Worm (Caenorhabditis elegans) whole organism, L3 larva: ENCODE data around the gene fbxb-44.
"Not testable (repeated sequence)": the region's sequence is repeated elsewhere in the genome, so short reads cannot be mapped to it uniquely, and the experiment has no call there.

Experiments used
- R02D3.7 ChIP-seq: fragments of 150-350 bp; optimal IDR thresholded peaks from 2 replicates; lab custom pipeline; 2014; ENCODE audit warnings: missing biosample characterization, missing genetic modification characterization
- ceh-16 ChIP-seq: sonication (generic microtip); optimal IDR thresholded peaks from 2 replicates; lab custom pipeline; 2017; ENCODE audit warnings: missing biosample characterization, missing genetic modification characterization
- ceh-28 ChIP-seq: fragments of 150-350 bp; optimal IDR thresholded peaks from 2 replicates; lab custom pipeline; 2014; ENCODE audit warnings: missing biosample characterization, missing genetic modification reagents, missing genetic modification characterization
- ceh-82 ChIP-seq: fragments of 150-350 bp; optimal IDR thresholded peaks from 2 replicates; lab custom pipeline; 2014; ENCODE audit warnings: missing biosample characterization, missing genetic modification characterization
- ceh-9 ChIP-seq: sonication (generic microtip); optimal IDR thresholded peaks from 2 replicates; lab custom pipeline; 2018; ENCODE audit warnings: missing biosample characterization, missing genetic modification characterization
- daf-12 ChIP-seq: fragments of 150-350 bp; optimal IDR thresholded peaks from 2 replicates; lab custom pipeline; 2014; ENCODE audit warnings: missing biosample characterization, missing genetic modification reagents, missing genetic modification characterization
- egl-27 ChIP-seq: sonication (generic microtip); optimal IDR thresholded peaks from 4 replicates; lab custom pipeline; 2017; ENCODE audit warnings: missing biosample characterization, missing genetic modification reagents, missing genetic modification characterization
- egl-5 ChIP-seq: fragments of 150-350 bp; optimal IDR thresholded peaks from 2 replicates; lab custom pipeline; 2017; ENCODE audit warnings: missing biosample characterization, missing genetic modification reagents, missing genetic modification characterization, inconsistent platforms
- elt-1 ChIP-seq: fragments of 150-350 bp; optimal IDR thresholded peaks from 2 replicates; lab custom pipeline; 2014; ENCODE audit warnings: missing biosample characterization, missing genetic modification characterization
- fkh-2 ChIP-seq: fragments of 150-350 bp; optimal IDR thresholded peaks from 2 replicates; lab custom pipeline; 2014; ENCODE audit warnings: missing biosample characterization, missing genetic modification reagents, missing genetic modification characterization
- fos-1 ChIP-seq: fragments of 150-350 bp; optimal IDR thresholded peaks from 2 replicates; lab custom pipeline; 2014; ENCODE audit warnings: missing biosample characterization, missing genetic modification characterization
- hmg-11 ChIP-seq: sonication (generic microtip); optimal IDR thresholded peaks from 2 replicates; lab custom pipeline; 2016; ENCODE audit warnings: missing genetic modification characterization, missing compliant biosample characterization
- lin-39 ChIP-seq: fragments of 150-350 bp; optimal IDR thresholded peaks from 2 replicates; lab custom pipeline; 2018; ENCODE audit warnings: missing biosample characterization, missing genetic modification reagents, missing genetic modification characterization
- lsy-12 ChIP-seq: sonication (generic microtip); optimal IDR thresholded peaks from 2 replicates; lab custom pipeline; 2016; ENCODE audit warnings: mild to moderate bottlenecking, missing genetic modification characterization, missing compliant biosample characterization
- mdl-1 ChIP-seq: fragments of 150-350 bp; optimal IDR thresholded peaks from 2 replicates; lab custom pipeline; 2014; ENCODE audit warnings: missing biosample characterization, missing genetic modification characterization
- mml-1 ChIP-seq: fragments of 150-350 bp; sonication (generic microtip); optimal IDR thresholded peaks from 3 replicates; lab custom pipeline; 2014; ENCODE audit warnings: missing biosample characterization, missing genetic modification characterization
- nhr-11 ChIP-seq: fragments of 150-350 bp; optimal IDR thresholded peaks from 2 replicates; lab custom pipeline; 2014; ENCODE audit warnings: missing biosample characterization, missing genetic modification characterization
- nhr-12 ChIP-seq: fragments of 150-350 bp; optimal IDR thresholded peaks from 2 replicates; lab custom pipeline; 2014; ENCODE audit warnings: missing biosample characterization, missing genetic modification characterization
- nhr-237 ChIP-seq: fragments of 150-350 bp; optimal IDR thresholded peaks from 2 replicates; lab custom pipeline; 2014; ENCODE audit warnings: missing biosample characterization, missing genetic modification characterization
- nhr-67 ChIP-seq: fragments of 150-350 bp; optimal IDR thresholded peaks from 2 replicates; lab custom pipeline; 2014; ENCODE audit warnings: missing biosample characterization, missing genetic modification characterization
- nhr-76 ChIP-seq: fragments of 150-350 bp; sonication (generic microtip); optimal IDR thresholded peaks from 5 replicates; lab custom pipeline; 2014; ENCODE audit warnings: missing biosample characterization, missing genetic modification characterization
- pha-4 ChIP-seq: fragments of 150-350 bp; optimal IDR thresholded peaks from 2 replicates; lab custom pipeline; 2014; ENCODE audit warnings: missing biosample characterization, missing genetic modification reagents, missing genetic modification characterization
- skn-1 ChIP-seq: fragments of 150-350 bp; optimal IDR thresholded peaks from 2 replicates; lab custom pipeline; 2014; ENCODE audit warnings: missing biosample characterization, missing genetic modification characterization
- snpc-4 ChIP-seq: fragments of 150-350 bp; optimal IDR thresholded peaks from 2 replicates; lab custom pipeline; 2014; ENCODE audit warnings: missing biosample characterization, missing genetic modification characterization
- unc-39 ChIP-seq: sonication (generic microtip); optimal IDR thresholded peaks from 4 replicates; lab custom pipeline; 2017; ENCODE audit warnings: missing biosample characterization, missing genetic modification characterization
- unc-62 ChIP-seq: fragments of 150-350 bp; sonication (generic microtip); optimal IDR thresholded peaks from 4 replicates; lab custom pipeline; 2014; ENCODE audit warnings: missing biosample characterization, missing genetic modification reagents, missing genetic modification characterization
- zag-1 ChIP-seq: fragments of 150-350 bp; optimal IDR thresholded peaks from 2 replicates; lab custom pipeline; 2014; ENCODE audit warnings: missing biosample characterization, missing genetic modification characterization

Gene fbxb-44

DNA sequence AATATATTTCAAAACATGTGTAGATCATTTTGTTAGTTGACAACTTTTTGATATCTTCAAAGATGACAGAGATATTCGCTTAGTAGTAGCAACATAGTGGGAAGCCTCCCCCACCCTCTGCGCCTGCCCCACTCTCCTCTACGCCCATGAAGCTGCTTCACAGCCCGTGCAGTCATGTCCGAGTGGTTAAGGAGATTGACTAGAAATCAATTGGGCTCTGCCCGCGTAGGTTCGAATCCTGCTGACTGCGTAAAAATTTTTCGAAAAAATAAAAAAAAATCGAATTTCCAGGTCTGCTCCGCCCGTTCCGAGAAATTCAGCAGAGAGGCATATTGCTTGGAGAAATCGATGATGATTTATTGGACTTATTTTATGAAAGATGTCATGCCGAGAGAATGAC, 18.8 kb upstream of the fbxb-44 start (continued):
- no peak for TF ChIP-seq ceh-16 (tag; lab: Kevin White, UChicago)

- no peak for TF ChIP-seq elt-1 (tag; lab: Kevin White, UChicago)
- TF ChIP-seq lin-39 (tag; lab: Kevin White, UChicago): no peak
- TF ChIP-seq skn-1 (tag; lab: Kevin White, UChicago): no peak
- TF ChIP-seq lsy-12 (tag; lab: Kevin White, UChicago): no peak
- TF ChIP-seq nhr-12: no peak
- TF ChIP-seq daf-12 (tag; lab: Kevin White, UChicago): no peak
- no peak for TF ChIP-seq nhr-237 (tag; lab: Kevin White, UChicago)
- no peak for TF ChIP-seq fkh-2 (tag; lab: Kevin White, UChicago)
- no peak for TF ChIP-seq ceh-28 (tag; lab: Kevin White, UChicago)
- TF ChIP-seq mml-1: no peak
- no peak for TF ChIP-seq nhr-67 (tag; lab: Kevin White, UChicago)
Measured at ce11 chrII:1521956-1522355, 16.7 kb upstream of the fbxb-44 start.

DNA sequence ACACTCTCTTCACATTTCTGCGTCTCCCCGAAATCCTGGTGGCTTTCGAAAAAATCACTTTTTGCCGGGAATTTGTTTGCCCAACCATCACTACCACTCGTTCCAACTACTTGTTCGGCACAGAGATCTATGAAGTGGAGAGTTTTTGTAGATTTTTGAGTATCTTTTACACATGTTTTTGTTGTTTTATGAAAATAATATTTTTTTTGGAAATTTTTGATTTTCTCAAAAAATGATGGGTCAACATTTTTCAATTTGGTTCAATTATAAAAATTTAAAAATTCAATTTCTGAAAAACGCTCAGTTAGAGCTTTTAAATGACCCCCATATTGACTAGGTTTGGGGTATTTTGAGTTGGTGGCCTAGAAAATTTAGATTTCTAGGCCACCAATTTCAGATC, 13.2 kb upstream of the fbxb-44 start, which contains the start of gene Y51H7BR.7:
TSS of gene Y51H7BR.7 (minus strand) at position 101 of the 400 bp plus-strand sequence.
- TF ChIP-seq nhr-11 (tag; lab: Kevin White, UChicago) (no peak), egl-27 (tag; lab: Kevin White, UChicago) (no peak), egl-5 (tag; lab: Kevin White, UChicago) (no peak), pha-4 (tag; lab: Kevin White, UChicago) (peak; percentile 26)
- TF ChIP-seq, all 47 proteins: peak for 1

DNA sequence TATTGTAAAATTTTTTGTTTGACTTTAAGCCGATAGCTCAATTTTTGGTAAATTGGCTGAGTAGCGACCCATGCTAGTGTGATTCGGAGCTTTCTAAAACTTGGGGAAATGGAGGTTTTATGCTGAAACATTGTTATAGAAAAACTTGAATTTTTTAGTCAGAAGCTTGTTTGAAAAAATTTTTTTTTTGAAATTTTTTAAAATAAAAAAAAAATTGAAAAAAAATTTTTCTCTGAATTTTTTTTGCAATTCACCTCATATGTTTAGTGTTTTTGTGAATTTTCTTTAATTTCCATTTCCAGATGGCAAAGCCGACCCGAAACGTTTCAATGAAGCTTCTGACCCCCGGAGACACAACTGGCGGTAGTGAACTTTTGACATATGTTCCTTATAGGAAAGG, 9.6 kb upstream of the fbxb-44 start, which contains the start of gene Y51H7BR.4:
TSS of gene Y51H7BR.4 (plus strand) at position 301 of the 400 bp plus-strand sequence.
- TF ChIP-seq daf-12 (tag; lab: Kevin White, UChicago) (no peak), ceh-9 (no peak), zag-1 (tag; lab: Kevin White, UChicago) (no peak), ceh-28 (tag; lab: Kevin White, UChicago) (no peak), nhr-76 (tag; lab: Kevin White, UChicago) (no peak)

- no peak for TF ChIP-seq nhr-67 (tag; lab: Kevin White, UChicago)
- no peak for TF ChIP-seq R02D3.7 (tag; lab: Kevin White, UChicago)
- no peak for TF ChIP-seq unc-62
- TF ChIP-seq ceh-82 (tag; lab: Kevin White, UChicago): no peak
- TF ChIP-seq ceh-16 (tag; lab: Kevin White, UChicago): no peak
- TF ChIP-seq fos-1: no peak
- no peak for TF ChIP-seq nhr-11 (tag; lab: Kevin White, UChicago)
Measured at ce11 chrII:1535931-1536330, 2.8 kb upstream of the fbxb-44 start, which contains the start of gene fbxb-43. TSS of gene fbxb-43 (plus strand) at chrII:1536231.

DNA sequence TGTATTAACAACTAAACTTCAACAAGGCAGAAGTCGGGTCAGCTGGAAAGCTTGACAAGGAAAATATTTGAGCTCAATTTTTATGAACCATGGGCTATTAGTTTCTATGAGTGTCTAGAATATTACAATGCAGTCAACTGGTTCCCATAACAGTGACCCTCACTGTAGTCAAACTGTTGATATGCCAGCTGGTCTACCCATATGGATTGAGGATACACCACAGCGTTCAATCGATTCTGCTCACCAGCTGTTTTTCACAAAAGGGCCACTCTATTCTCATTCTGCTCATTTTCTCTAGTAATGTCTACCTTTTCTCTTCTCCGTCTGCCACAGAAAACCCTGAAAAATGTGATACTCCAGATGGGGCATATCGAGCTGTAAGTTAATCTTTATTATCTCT, 1.4 kb upstream of the fbxb-44 start, which contains the start of gene fbxb-42:
TSS of gene fbxb-42 (plus strand) at position 301 of the 400 bp plus-strand sequence.
- no peak for TF ChIP-seq ceh-16 (tag; lab: Kevin White, UChicago)
- TF ChIP-seq unc-39 (tag; lab: Kevin White, UChicago): no peak
- TF ChIP-seq egl-5 (tag; lab: Kevin White, UChicago): no peak
- TF ChIP-seq mdl-1 (tag; lab: Kevin White, UChicago): no peak
- TF ChIP-seq pha-4 (tag; lab: Kevin White, UChicago): no peak
- no peak for TF ChIP-seq nhr-67 (tag; lab: Kevin White, UChicago)
- no peak for TF ChIP-seq lsy-12 (tag; lab: Kevin White, UChicago)
- no peak for TF ChIP-seq daf-12 (tag; lab: Kevin White, UChicago)
- TF ChIP-seq nhr-237 (tag; lab: Kevin White, UChicago): no peak

- not testable (repeated sequence) for TF ChIP-seq ceh-82 (tag; lab: Kevin White, UChicago); pha-4 (tag; lab: Kevin White, UChicago); unc-62
Measured at ce11 chrII:1540628-1541027, 1.9 kb downstream of the fbxb-44 start, which contains the start of gene poml-4. TSS of gene poml-4 (plus strand) at chrII:1540928.

DNA sequence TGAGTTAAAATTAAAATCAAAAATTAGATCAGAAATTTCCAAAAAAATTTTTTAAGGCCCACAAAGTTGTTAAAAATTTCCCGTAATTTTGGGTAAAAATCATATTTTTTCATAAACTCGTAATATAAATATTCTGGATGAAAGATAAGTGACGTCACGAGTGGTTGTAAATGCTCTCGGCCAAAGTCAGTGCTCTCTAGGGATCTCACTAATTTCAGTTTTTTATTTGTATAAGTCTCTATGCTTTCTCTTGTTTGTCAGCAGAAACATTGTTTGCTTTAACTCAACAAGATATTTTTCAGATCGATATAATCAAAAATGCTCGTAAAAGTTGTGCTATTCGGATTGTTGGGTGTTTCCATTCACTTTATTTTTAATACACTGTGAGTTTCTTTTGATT, 4.5 kb downstream of the fbxb-44 start, which contains the start of gene K05F6.4:
TSS of gene K05F6.4 (plus strand) at position 301 of the 400 bp plus-strand sequence.
- not testable (repeated sequence) for TF ChIP-seq hmg-11 (tag; lab: Kevin White, UChicago); elt-1 (tag; lab: Kevin White, UChicago); snpc-4
